Worm (Caenorhabditis elegans) whole organism, young adult: Measurements from ENCODE around the gene fbxb-72.
A peak's percentile ranks its signal among the peaks of the same experiment; 100 is the strongest.

Experiments
- B0019.2 ChIP-seq: fragments of 200-800 bp; sonication (Bioruptor generic); conservative IDR thresholded peaks from 2 replicates; pipeline ENCODE4 v1.3.6; 2022; ENCODE audit warnings: missing genetic modification reagents, missing genetic modification characterization, missing compliant biosample characterization
- C17E4.6 ChIP-seq: fragments of 200-800 bp; sonication (Bioruptor generic); IDR thresholded peaks from 2 replicates; pipeline ENCODE4 v1.3.6; 2022; ENCODE audit warnings: missing genetic modification reagents, missing genetic modification characterization, missing compliant biosample characterization
- F22D6.2 ChIP-seq: sonication (generic microtip); optimal IDR thresholded peaks from 2 replicates; lab custom pipeline; 2016; ENCODE audit warnings: mild to moderate bottlenecking, missing genetic modification characterization, missing compliant biosample characterization
- F23B12.7 ChIP-seq: sonication (generic microtip); optimal IDR thresholded peaks from 2 replicates; lab custom pipeline; 2017; ENCODE audit warnings: missing genetic modification characterization, mild to moderate bottlenecking, missing compliant biosample characterization, antibody characterized with exemption, moderate library complexity; ENCODE audit not compliant: insufficient read depth
- F52B5.7 ChIP-seq: sonication (generic microtip); optimal IDR thresholded peaks from 2 replicates; lab custom pipeline; 2016; ENCODE audit warnings: mild to moderate bottlenecking, missing genetic modification characterization, missing compliant biosample characterization
- F57A8.1 ChIP-seq: fragments of 200-800 bp; sonication (Bioruptor generic); optimal IDR thresholded peaks from 2 replicates; lab custom pipeline; 2018; ENCODE audit warnings: mild to moderate bottlenecking, missing genetic modification characterization, moderate library complexity, missing compliant biosample characterization
- K11D2.4 ChIP-seq: fragments of 200-800 bp; sonication (Bioruptor generic); IDR thresholded peaks from 2 replicates; pipeline ENCODE4 v1.3.6; 2022; ENCODE audit warnings: missing genetic modification reagents, missing genetic modification characterization, missing compliant biosample characterization
- Y67H2A.10 ChIP-seq: fragments of 200-800 bp; sonication (Bioruptor generic); conservative IDR thresholded peaks from 2 replicates; pipeline ENCODE4 v1.3.6; 2022; ENCODE audit warnings: missing genetic modification reagents, missing genetic modification characterization, missing compliant biosample characterization
- Y95B8A.8 ChIP-seq: fragments of 200-800 bp; sonication (Bioruptor generic); IDR thresholded peaks from 2 replicates; pipeline ENCODE4 v1.3.6; 2022; ENCODE audit warnings: missing genetic modification reagents, missing genetic modification characterization, missing compliant biosample characterization
- athp-1 ChIP-seq: sonication (generic microtip); optimal IDR thresholded peaks from 2 replicates; lab custom pipeline; 2017; ENCODE audit warnings: mild to moderate bottlenecking, missing genetic modification characterization, missing compliant biosample characterization
- ccch-3 ChIP-seq: fragments of 200-800 bp; sonication (Bioruptor generic); optimal IDR thresholded peaks from 2 replicates; lab custom pipeline; 2018; ENCODE audit warnings: mild to moderate bottlenecking, missing genetic modification characterization, missing compliant biosample characterization
- cebp-1 ChIP-seq, 2 experiments: fragments of 200-800 bp in 1 of 2; sonication (Bioruptor generic) in 1 of 2; sonication (generic microtip) in 1 of 2; IDR thresholded peaks in 1 of 2; optimal IDR thresholded peaks in 1 of 2; 2 replicates each; pipeline versions ENCODE4 v1.3.6 to Lab custom; 2017 to 2022; ENCODE audit warnings: missing compliant biosample characterization in 2 of 2, missing genetic modification characterization in 2 of 2, mild to moderate bottlenecking in 1 of 2, missing genetic modification reagents in 1 of 2, moderate library complexity in 1 of 2
- ceh-100 ChIP-seq: fragments of 200-800 bp; sonication (Bioruptor generic); IDR thresholded peaks from 2 replicates; pipeline ENCODE4 v1.3.6; 2022; ENCODE audit warnings: missing genetic modification reagents, missing genetic modification characterization, missing compliant biosample characterization
- ceh-27 ChIP-seq: fragments of 200-800 bp; sonication (Bioruptor generic); optimal IDR thresholded peaks from 2 replicates; lab custom pipeline; 2018; ENCODE audit warnings: mild to moderate bottlenecking, missing genetic modification characterization, moderate library complexity, missing compliant biosample characterization
- ceh-91 ChIP-seq: fragments of 200-800 bp; sonication (Bioruptor generic); IDR thresholded peaks from 2 replicates; pipeline ENCODE4 v1.3.6; 2022; ENCODE audit warnings: missing genetic modification reagents, missing genetic modification characterization, missing compliant biosample characterization
- die-1 ChIP-seq: sonication (generic microtip); optimal IDR thresholded peaks from 2 replicates; lab custom pipeline; 2016; ENCODE audit warnings: missing genotype, mild to moderate bottlenecking, missing genetic modification characterization, missing compliant biosample characterization
- dox-1 ChIP-seq: fragments of 200-800 bp; sonication (Bioruptor generic); IDR thresholded peaks from 2 replicates; pipeline ENCODE4 v1.3.6; 2022; ENCODE audit warnings: missing genetic modification reagents, missing genetic modification characterization, missing compliant biosample characterization
- dpl-1 ChIP-seq: fragments of 150-350 bp; optimal IDR thresholded peaks from 2 replicates; lab custom pipeline; 2014; ENCODE audit warnings: missing biosample characterization, missing genetic modification reagents, missing genetic modification characterization
- efl-1 ChIP-seq: fragments of 150-350 bp; optimal IDR thresholded peaks from 2 replicates; lab custom pipeline; 2014; ENCODE audit warnings: missing biosample characterization, missing genetic modification reagents, missing genetic modification characterization
- egrh-3 ChIP-seq: fragments of 200-800 bp; sonication (Bioruptor generic); IDR thresholded peaks from 2 replicates; pipeline ENCODE4 v1.3.6; 2022; ENCODE audit warnings: missing genetic modification reagents, missing genetic modification characterization, missing compliant biosample characterization
- ekl-4 ChIP-seq: fragments of 200-800 bp; sonication (Bioruptor generic); IDR thresholded peaks from 2 replicates; pipeline ENCODE4 v1.3.6; 2022; ENCODE audit warnings: missing genetic modification reagents, missing genetic modification characterization, missing compliant biosample characterization
- hlh-26 ChIP-seq: fragments of 200-800 bp; sonication (Bioruptor generic); conservative IDR thresholded peaks from 2 replicates; pipeline ENCODE4 v1.3.6; 2022; ENCODE audit warnings: missing genetic modification reagents, missing genetic modification characterization, missing compliant biosample characterization
- hmg-20 ChIP-seq: fragments of 200-800 bp; sonication (Bioruptor generic); IDR thresholded peaks from 2 replicates; pipeline ENCODE4 v1.3.6; 2022; ENCODE audit warnings: missing genetic modification reagents, missing genetic modification characterization, missing compliant biosample characterization
- hsf-1 ChIP-seq: fragments of 200-800 bp; sonication (Bioruptor generic); IDR thresholded peaks from 2 replicates; pipeline ENCODE4 v1.3.6; 2022; ENCODE audit warnings: missing genetic modification reagents, missing genetic modification characterization, missing compliant biosample characterization
- lag-1 ChIP-seq: fragments of 200-800 bp; sonication (Bioruptor generic); IDR thresholded peaks from 2 replicates; pipeline ENCODE4 v1.3.6; 2022; ENCODE audit warnings: missing genetic modification reagents, missing genetic modification characterization, missing compliant biosample characterization
- lin-40 ChIP-seq: sonication (generic microtip); optimal IDR thresholded peaks from 2 replicates; lab custom pipeline; 2016; ENCODE audit warnings: missing genetic modification characterization, mild to moderate bottlenecking, missing compliant biosample characterization, missing genotype, missing genetic modification reagents
- lin-54 ChIP-seq: fragments of 200-800 bp; sonication (Bioruptor generic); optimal IDR thresholded peaks from 2 replicates; lab custom pipeline; 2018; ENCODE audit warnings: mild to moderate bottlenecking, missing genetic modification characterization, missing compliant biosample characterization
- mel-28 ChIP-seq: sonication (generic microtip); optimal IDR thresholded peaks from 2 replicates; lab custom pipeline; 2016; ENCODE audit warnings: borderline replicate concordance, mild to moderate bottlenecking, missing genetic modification characterization, missing compliant biosample characterization
- nfyb-1 ChIP-seq: fragments of 200-800 bp; sonication (Bioruptor generic); IDR thresholded peaks from 2 replicates; pipeline ENCODE4 v1.3.6; 2022; ENCODE audit warnings: missing genetic modification reagents, missing genetic modification characterization, missing compliant biosample characterization
- nhr-120 ChIP-seq: fragments of 200-800 bp; sonication (Bioruptor generic); IDR thresholded peaks from 2 replicates; pipeline ENCODE4 v1.3.6; 2022; ENCODE audit warnings: missing genetic modification characterization, missing compliant biosample characterization
- nhr-179 ChIP-seq: sonication (generic microtip); optimal IDR thresholded peaks from 2 replicates; lab custom pipeline; 2016; ENCODE audit warnings: mild to moderate bottlenecking, missing genetic modification characterization, missing compliant biosample characterization
- nhr-90 ChIP-seq: sonication (generic microtip); optimal IDR thresholded peaks from 2 replicates; lab custom pipeline; 2016; ENCODE audit warnings: missing genotype, mild to moderate bottlenecking, missing genetic modification characterization, missing compliant biosample characterization
- pbrm-1 ChIP-seq: fragments of 200-800 bp; sonication (Bioruptor generic); IDR thresholded peaks from 2 replicates; pipeline ENCODE4 v1.3.6; 2022; ENCODE audit warnings: missing genetic modification reagents, missing genetic modification characterization, missing compliant biosample characterization
- rcor-1 ChIP-seq: fragments of 200-800 bp; sonication (Bioruptor generic); IDR thresholded peaks from 2 replicates; pipeline ENCODE4 v1.3.6; 2022; ENCODE audit warnings: missing genetic modification reagents, missing genetic modification characterization, missing compliant biosample characterization
- rec-8 ChIP-seq, 2 experiments: sonication (generic microtip); optimal IDR thresholded peaks; 2 replicates each; lab custom pipeline; 2016; ENCODE audit warnings: mild to moderate bottlenecking in 2 of 2, missing genetic modification characterization in 2 of 2, missing genetic modification reagents in 2 of 2, missing genotype in 2 of 2, missing biosample characterization in 1 of 2, missing compliant biosample characterization in 1 of 2, moderate library complexity in 1 of 2
- repo-1 ChIP-seq: sonication (generic microtip); optimal IDR thresholded peaks from 2 replicates; lab custom pipeline; 2017; ENCODE audit warnings: mild to moderate bottlenecking, missing genetic modification characterization, missing compliant biosample characterization
- sea-2 ChIP-seq: fragments of 200-800 bp; sonication (Bioruptor generic); IDR thresholded peaks from 2 replicates; pipeline ENCODE4 v1.3.6; 2022; ENCODE audit warnings: missing genetic modification characterization, missing compliant biosample characterization
- snpc-4 ChIP-seq, 5 experiments: fragments of 150-350 bp in 1 of 5; sonication (generic microtip) in 4 of 5; optimal IDR thresholded peaks; 2 replicates each; lab custom pipeline; 2014 to 2018; ENCODE audit warnings: missing genetic modification characterization in 5 of 5, missing biosample characterization in 3 of 5, antibody characterized with exemption in 2 of 5, mild to moderate bottlenecking in 2 of 5, missing compliant biosample characterization in 2 of 5, missing genotype in 2 of 5, moderate library complexity in 2 of 5, missing genetic modification reagents in 1 of 5
- somi-1 ChIP-seq: fragments of 200-800 bp; sonication (Bioruptor generic); optimal IDR thresholded peaks from 2 replicates; lab custom pipeline; 2018; ENCODE audit warnings: mild to moderate bottlenecking, missing genetic modification characterization, missing compliant biosample characterization
- tlf-1 ChIP-seq: fragments of 200-800 bp; sonication (Bioruptor generic); optimal IDR thresholded peaks from 2 replicates; lab custom pipeline; 2018; ENCODE audit warnings: mild to moderate bottlenecking, missing genetic modification characterization, missing compliant biosample characterization
- xnd-1 ChIP-seq: sonication (generic microtip); optimal IDR thresholded peaks from 2 replicates; lab custom pipeline; 2016; ENCODE audit warnings: missing genotype, missing genetic modification reagents, missing genetic modification characterization, missing compliant biosample characterization
- zfh-2 ChIP-seq: fragments of 200-800 bp; sonication (Bioruptor generic); conservative IDR thresholded peaks from 2 replicates; pipeline ENCODE4 v1.3.6; 2022; ENCODE audit warnings: missing genetic modification reagents, missing genetic modification characterization, missing compliant biosample characterization
- zim-3 ChIP-seq: sonication (generic microtip); optimal IDR thresholded peaks from 2 replicates; lab custom pipeline; 2017; ENCODE audit warnings: mild to moderate bottlenecking, missing genetic modification characterization, moderate library complexity, missing compliant biosample characterization
- ztf-28 ChIP-seq: fragments of 200-800 bp; sonication (Bioruptor generic); IDR thresholded peaks from 2 replicates; pipeline ENCODE4 v1.3.6; 2022; ENCODE audit warnings: missing genetic modification reagents, missing genetic modification characterization, missing compliant biosample characterization
- ztf-3 ChIP-seq: fragments of 200-800 bp; sonication (Bioruptor generic); optimal IDR thresholded peaks from 2 replicates; lab custom pipeline; 2018; ENCODE audit warnings: mild to moderate bottlenecking, missing genetic modification characterization, missing compliant biosample characterization

The fbxb-72 gene

DNA sequence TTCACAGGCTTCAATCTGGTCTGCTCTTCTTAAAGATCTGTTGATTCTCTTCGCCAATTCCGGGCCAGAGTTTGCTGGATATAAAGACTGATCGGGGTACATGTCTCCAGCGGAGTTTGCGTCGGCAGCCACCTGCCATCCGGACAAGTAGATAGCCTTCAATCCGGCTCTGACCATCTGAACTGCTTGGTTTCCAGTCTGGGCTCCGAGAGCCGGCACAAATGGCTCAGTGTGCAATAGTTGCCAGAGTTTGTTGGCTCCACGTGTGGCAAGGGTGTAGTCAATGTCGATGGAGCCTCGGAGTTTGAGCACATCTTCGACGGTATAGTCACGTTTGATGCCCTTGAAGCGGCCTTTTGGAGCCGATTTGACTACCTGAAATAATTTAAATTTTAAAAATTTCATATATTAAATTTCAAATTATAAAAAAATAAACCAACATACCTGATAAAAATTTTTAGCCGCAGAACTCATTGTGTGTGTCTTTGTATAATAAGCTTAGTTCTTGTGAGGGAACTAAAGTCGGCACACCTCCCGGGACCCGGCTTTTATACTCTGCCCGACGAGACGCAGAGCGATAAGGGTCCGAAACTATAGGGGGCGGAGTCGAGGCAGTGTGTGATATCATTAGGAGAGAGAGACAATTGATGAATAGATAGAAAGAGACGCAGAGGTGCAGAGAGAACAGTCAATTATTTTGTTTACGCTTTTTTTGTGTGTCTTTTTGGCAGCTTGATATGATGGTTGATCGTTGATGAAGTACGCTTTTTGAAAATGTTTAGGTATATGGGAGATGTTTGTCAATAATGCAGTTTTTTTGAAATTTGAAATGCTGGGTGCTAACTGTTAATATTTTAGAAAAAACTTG is 4.0 kb upstream of the fbxb-72 start, which contains the start of the genes icl-1 and srh-2 (continued):
- TF ChIP-seq rcor-1 (GFP tag; lab: Robert Waterston, UW) (0 out of 2 replicates have a peak, but pooled peaks have one; percentile 36), nhr-90 (no peak), mel-28 (tag; lab: Kevin White, UChicago) (no peak), zfh-2 (GFP tag; lab: Robert Waterston, UW) (peak; percentile 79), dpl-1 (GFP tag; lab: Kevin White, UChicago) (no peak), ceh-100 (no peak), zim-3 (tag; lab: Kevin White, UChicago) (peak; percentile 45), C17E4.6 (GFP tag; lab: Robert Waterston, UW) (no peak), F22D6.2 (tag; lab: Kevin White, UChicago) (peak; percentile 28), rec-8 (tag; optimal IDR thresholded peaks at IDR 0.05; lab: Kevin White, UChicago) (peak in 1 of 2 experiments; percentile 41), lin-40 (peak; percentile 18), ceh-91 (GFP tag; lab: Robert Waterston, UW) (no peak), lag-1 (GFP tag; lab: Robert Waterston, UW) (0 out of 2 replicates have a peak, but pooled peaks have one; percentile 45), egrh-3 (no peak; the same call in 1 of the 2 replicates), pbrm-1 (GFP tag; lab: Robert Waterston, UW) (0 out of 2 replicates have a peak, but pooled peaks have one; percentile 26), F52B5.7 (tag; lab: Kevin White, UChicago) (peak; percentile 83), lin-54 (GFP tag; lab: Kevin White, UChicago) (no peak), tlf-1 (GFP tag; lab: Kevin White, UChicago) (peak; percentile 21), ztf-28 (GFP tag; lab: Robert Waterston, UW) (0 out of 2 replicates have a peak, but pooled peaks have one; percentile 46), B0019.2 (GFP tag; lab: Robert Waterston, UW) (0 out of 2 replicates have a peak, but pooled peaks have one; percentile 3), ztf-3 (GFP tag; lab: Kevin White, UChicago) (peak; percentile 4), efl-1 (GFP tag; lab: Kevin White, UChicago) (no peak), Y67H2A.10 (GFP tag; lab: Robert Waterston, UW) (no peak), F57A8.1 (GFP tag; lab: Kevin White, UChicago) (no peak), nhr-179 (tag; lab: Kevin White, UChicago) (no peak), K11D2.4 (peak; percentile 73), repo-1 (tag; lab: Kevin White, UChicago) (peak; percentile 97), F23B12.7 (tag; lab: Kevin White, UChicago) (no peak), sea-2 (GFP tag; lab: Robert Waterston, UW) (no peak), cebp-1 (GFP tag; IDR thresholded peaks at IDR 0.05; lab: Robert Waterston, UW) (no peak; the same call in 1 of the 2 replicates), cebp-1 (tag; optimal IDR thresholded peaks at IDR 0.05; lab: Kevin White, UChicago) (peak; percentile 70), Y95B8A.8 (GFP tag; lab: Robert Waterston, UW) (peak; percentile 11; the same call in 1 of the 2 replicates), dox-1 (GFP tag; lab: Robert Waterston, UW) (peak; percentile 64), xnd-1 (tag; lab: Kevin White, UChicago) (no peak), ekl-4 (GFP tag; lab: Robert Waterston, UW) (no peak), hlh-26 (0 out of 2 replicates have a peak, but pooled peaks have one; percentile 67), ceh-27 (no peak), somi-1 (GFP tag; lab: Kevin White, UChicago) (no peak), athp-1 (peak; percentile 61), die-1 (no peak), snpc-4 (GFP tag; optimal IDR thresholded peaks at IDR 0.05; lab: Kevin White, UChicago) (no peak), snpc-4 (tag; optimal IDR thresholded peaks at IDR 0.05; lab: Kevin White, UChicago) (no peak), hmg-20 (GFP tag; lab: Robert Waterston, UW) (no peak), nhr-120 (GFP tag; lab: Robert Waterston, UW) (no peak), ccch-3 (no peak), nfyb-1 (peak; percentile 68), hsf-1 (no peak; the same call in 1 of the 2 replicates)
